Worm (Caenorhabditis elegans) whole organism, L2 larva: ENCODE measurements around the gene crn-7.
A peak's percentile ranks its signal among the peaks of the same experiment; 100 is the strongest.

Experiments used
- C34F6.9 ChIP-seq: fragments of 150-350 bp; optimal IDR thresholded peaks from 2 replicates; lab custom pipeline; 2014; ENCODE audit warnings: missing biosample characterization, missing genetic modification characterization
- F13H6.1 ChIP-seq: sonication (generic microtip); optimal IDR thresholded peaks from 2 replicates; lab custom pipeline; 2016; ENCODE audit warnings: missing genetic modification characterization, missing compliant biosample characterization
- Y55F3AM.14 ChIP-seq: fragments of 200-800 bp; sonication (Bioruptor generic); optimal IDR thresholded peaks from 2 replicates; lab custom pipeline; 2018; ENCODE audit warnings: mild to moderate bottlenecking, missing genetic modification characterization, missing compliant biosample characterization
- ZK546.5 ChIP-seq: sonication (generic microtip); optimal IDR thresholded peaks from 2 replicates; lab custom pipeline; 2017; ENCODE audit warnings: missing biosample characterization, missing genetic modification characterization
- alr-1 ChIP-seq: fragments of 150-350 bp; optimal IDR thresholded peaks from 2 replicates; lab custom pipeline; 2014; ENCODE audit warnings: missing biosample characterization, missing genetic modification characterization
- ama-1 ChIP-seq: fragments of 150-350 bp; optimal IDR thresholded peaks from 2 replicates; lab custom pipeline; 2018; ENCODE audit warnings: inconsistent platforms
- blmp-1 ChIP-seq: sonication (generic microtip); optimal IDR thresholded peaks from 2 replicates; lab custom pipeline; 2017; ENCODE audit warnings: missing genetic modification characterization, mild to moderate bottlenecking, missing compliant biosample characterization, antibody characterized with exemption, moderate library complexity; ENCODE audit not compliant: insufficient read depth
- ceh-16 ChIP-seq: fragments of 150-350 bp; optimal IDR thresholded peaks from 2 replicates; lab custom pipeline; 2014; ENCODE audit warnings: missing biosample characterization, missing genetic modification characterization
- ceh-82 ChIP-seq: fragments of 150-350 bp; optimal IDR thresholded peaks from 2 replicates; lab custom pipeline; 2014; ENCODE audit warnings: missing biosample characterization, missing genetic modification characterization
- crh-2 ChIP-seq: sonication (generic microtip); optimal IDR thresholded peaks from 2 replicates; lab custom pipeline; 2017; ENCODE audit warnings: missing biosample characterization, missing genetic modification characterization
- dmd-4 ChIP-seq: sonication (generic microtip); optimal IDR thresholded peaks from 2 replicates; lab custom pipeline; 2017; ENCODE audit warnings: missing biosample characterization, missing genetic modification characterization
- egl-27 ChIP-seq: sonication (generic microtip); optimal IDR thresholded peaks from 3 replicates; lab custom pipeline; 2017; ENCODE audit warnings: missing biosample characterization, missing genetic modification reagents, missing genetic modification characterization
- elt-1 ChIP-seq: fragments of 150-350 bp; optimal IDR thresholded peaks from 2 replicates; lab custom pipeline; 2014; ENCODE audit warnings: missing biosample characterization, missing genetic modification characterization
- elt-3 ChIP-seq: sonication (generic microtip); optimal IDR thresholded peaks from 2 replicates; lab custom pipeline; 2017; ENCODE audit warnings: missing biosample characterization, missing genetic modification characterization
- gmeb-1 ChIP-seq: fragments of 150-350 bp; optimal IDR thresholded peaks from 2 replicates; lab custom pipeline; 2014; ENCODE audit warnings: missing biosample characterization, missing genetic modification characterization
- lin-11 ChIP-seq: fragments of 150-350 bp; sonication (generic microtip); optimal IDR thresholded peaks from 2 replicates; lab custom pipeline; 2014; ENCODE audit warnings: missing biosample characterization, missing genetic modification characterization, inconsistent platforms, mixed read lengths
- lsy-2 ChIP-seq, 2 experiments: fragments of 150-350 bp in 1 of 2; sonication (generic microtip) in 1 of 2; optimal IDR thresholded peaks; 2 replicates each; lab custom pipeline; 2014 to 2017; ENCODE audit warnings: missing biosample characterization in 2 of 2, missing genetic modification characterization in 2 of 2
- mbf-1 ChIP-seq: sonication (generic microtip); optimal IDR thresholded peaks from 2 replicates; lab custom pipeline; 2017; ENCODE audit warnings: missing biosample characterization, missing genetic modification characterization
- nhr-10 ChIP-seq: sonication (generic microtip); optimal IDR thresholded peaks from 2 replicates; lab custom pipeline; 2017; ENCODE audit warnings: missing biosample characterization, missing genetic modification characterization
- nhr-11 ChIP-seq: fragments of 150-350 bp; optimal IDR thresholded peaks from 2 replicates; lab custom pipeline; 2014; ENCODE audit warnings: missing biosample characterization, missing genetic modification characterization
- nhr-12 ChIP-seq: fragments of 150-350 bp; optimal IDR thresholded peaks from 2 replicates; lab custom pipeline; 2014; ENCODE audit warnings: missing biosample characterization, missing genetic modification characterization
- nhr-129 ChIP-seq: fragments of 150-350 bp; optimal IDR thresholded peaks from 2 replicates; lab custom pipeline; 2014; ENCODE audit warnings: missing biosample characterization, missing genetic modification characterization
- nhr-21 ChIP-seq: fragments of 150-350 bp; optimal IDR thresholded peaks from 2 replicates; lab custom pipeline; 2014; ENCODE audit warnings: missing biosample characterization, missing genetic modification characterization
- nhr-237 ChIP-seq: fragments of 150-350 bp; optimal IDR thresholded peaks from 2 replicates; lab custom pipeline; 2014; ENCODE audit warnings: missing biosample characterization, missing genetic modification characterization
- nhr-25 ChIP-seq: fragments of 150-350 bp; sonication (generic microtip); optimal IDR thresholded peaks from 3 replicates; lab custom pipeline; 2014; ENCODE audit warnings: missing biosample characterization, missing genetic modification characterization
- nhr-6 ChIP-seq: fragments of 150-350 bp; optimal IDR thresholded peaks from 2 replicates; lab custom pipeline; 2014; ENCODE audit warnings: missing biosample characterization, missing genetic modification characterization
- nhr-77 ChIP-seq: fragments of 150-350 bp; optimal IDR thresholded peaks from 2 replicates; lab custom pipeline; 2014; ENCODE audit warnings: missing biosample characterization, missing genetic modification characterization
- skn-1 ChIP-seq: sonication (generic microtip); optimal IDR thresholded peaks from 2 replicates; lab custom pipeline; 2017; ENCODE audit warnings: missing biosample characterization, missing genetic modification characterization
- sma-3 ChIP-seq: sonication (generic microtip); optimal IDR thresholded peaks from 2 replicates; lab custom pipeline; 2016; ENCODE audit warnings: missing genetic modification reagents, missing genetic modification characterization, missing compliant biosample characterization
- sma-9 ChIP-seq, 2 experiments: fragments of 150-350 bp in 1 of 2; sonication (generic microtip) in 1 of 2; optimal IDR thresholded peaks; 2 replicates each; lab custom pipeline; 2014 to 2016; ENCODE audit warnings: missing genetic modification characterization in 2 of 2, mild to moderate bottlenecking in 1 of 2, missing biosample characterization in 1 of 2, missing compliant biosample characterization in 1 of 2, missing genetic modification reagents in 1 of 2, moderate library complexity in 1 of 2
- snpc-4 ChIP-seq: fragments of 150-350 bp; optimal IDR thresholded peaks from 2 replicates; lab custom pipeline; 2014; ENCODE audit warnings: missing biosample characterization, missing genetic modification characterization
- unc-39 ChIP-seq: fragments of 150-350 bp; optimal IDR thresholded peaks from 2 replicates; lab custom pipeline; 2014; ENCODE audit warnings: missing biosample characterization, missing genetic modification characterization
- zag-1 ChIP-seq: fragments of 150-350 bp; optimal IDR thresholded peaks from 2 replicates; lab custom pipeline; 2014; ENCODE audit warnings: missing biosample characterization, missing genetic modification characterization
- ztf-1 ChIP-seq: fragments of 200-800 bp; sonication (Bioruptor generic); conservative IDR thresholded peaks from 2 replicates; pipeline ENCODE4 v1.3.6; 2022; ENCODE audit warnings: missing genetic modification characterization, missing compliant biosample characterization
- ztf-11 ChIP-seq: sonication (generic microtip); optimal IDR thresholded peaks from 2 replicates; lab custom pipeline; 2017; ENCODE audit warnings: missing biosample characterization, missing genetic modification characterization
- ztf-4 ChIP-seq: fragments of 150-350 bp; optimal IDR thresholded peaks from 2 replicates; lab custom pipeline; 2014; ENCODE audit warnings: missing biosample characterization, missing genetic modification characterization

crn-7 gene

ce11 chrIII:8228916-8229315 lies 39.4 kb upstream of the crn-7 start:
- TF ChIP-seq blmp-1 (tag; lab: Kevin White, UChicago), result no peak
- peak; percentile 44 for TF ChIP-seq nhr-25 (tag; lab: Kevin White, UChicago)

- TF ChIP-seq sma-9 (GFP tag; optimal IDR thresholded peaks at IDR 0.05; lab: Kevin White, UChicago), result peak; percentile 8
- no peak for TF ChIP-seq sma-9 (tag; optimal IDR thresholded peaks at IDR 0.05; lab: Kevin White, UChicago)
- TF ChIP-seq blmp-1 (tag; lab: Kevin White, UChicago), result no peak
- no peak for TF ChIP-seq snpc-4 (tag; lab: Kevin White, UChicago)
- TF ChIP-seq Y55F3AM.14 (GFP tag; lab: Kevin White, UChicago), result no peak
- no peak for TF ChIP-seq mbf-1 (tag; lab: Kevin White, UChicago)
- TF ChIP-seq nhr-6 (tag; lab: Kevin White, UChicago), result peak; percentile 41
- TF ChIP-seq lsy-2 (tag; optimal IDR thresholded peaks at IDR 0.05; lab: Kevin White, UChicago), result peak in 1 of 2 experiments; percentile 57
- TF ChIP-seq elt-3 (tag; lab: Kevin White, UChicago), result no peak
- TF ChIP-seq nhr-129 (tag; lab: Kevin White, UChicago), result peak; percentile 2
- peak; percentile 48 for TF ChIP-seq C34F6.9 (tag; lab: Kevin White, UChicago)
- no peak for TF ChIP-seq lin-11
- TF ChIP-seq skn-1 (tag; lab: Kevin White, UChicago), result no peak
- TF ChIP-seq crh-2 (tag; lab: Kevin White, UChicago), result peak; percentile 42
- TF ChIP-seq ceh-82 (tag; lab: Kevin White, UChicago), result no peak
Observed at ce11 chrIII:8229480-8229879, 38.9 kb upstream of the crn-7 start.

- no peak for TF ChIP-seq ztf-11
- TF ChIP-seq nhr-11 (tag; lab: Kevin White, UChicago), result no peak
- no peak for TF ChIP-seq elt-1
- no peak for TF ChIP-seq nhr-77 (tag; lab: Kevin White, UChicago)
- TF ChIP-seq C34F6.9 (tag; lab: Kevin White, UChicago), result no peak
- no peak for TF ChIP-seq nhr-21
- TF ChIP-seq dmd-4 (tag; lab: Kevin White, UChicago), result no peak
- TF ChIP-seq ztf-1 (GFP tag; lab: Robert Waterston, UW), result no peak
- no peak for TF ChIP-seq gmeb-1 (tag; lab: Kevin White, UChicago)
- no peak for TF ChIP-seq F13H6.1 (tag; lab: Kevin White, UChicago)
- no peak for TF ChIP-seq ztf-4 (tag; lab: Kevin White, UChicago)
- no peak for TF ChIP-seq snpc-4 (tag; lab: Kevin White, UChicago)
- TF ChIP-seq blmp-1 (tag; lab: Kevin White, UChicago), result no peak
- TF ChIP-seq ZK546.5 (tag; lab: Kevin White, UChicago), result no peak
- TF ChIP-seq alr-1 (tag; lab: Kevin White, UChicago), result no peak
- TF ChIP-seq zag-1 (tag; lab: Kevin White, UChicago), result no peak
- no peak for TF ChIP-seq egl-27 (tag; lab: Kevin White, UChicago)
- TF ChIP-seq nhr-10 (tag; lab: Kevin White, UChicago), result no peak
- TF ChIP-seq Y55F3AM.14 (GFP tag; lab: Kevin White, UChicago), result no peak
- TF ChIP-seq elt-3 (tag; lab: Kevin White, UChicago), result no peak
Observed at ce11 chrIII:8232634-8233033, 35.7 kb upstream of the crn-7 start, which contains the start of gene henn-1. TSS of gene henn-1 (plus strand) at chrIII:8232651.

- TF ChIP-seq nhr-12 (tag; lab: Kevin White, UChicago), result no peak
- TF ChIP-seq lin-11, result no peak
- no peak for TF ChIP-seq ama-1 (lab: Kevin White, UChicago)
- no peak for TF ChIP-seq ceh-16 (tag; lab: Kevin White, UChicago)
- TF ChIP-seq unc-39 (tag; lab: Kevin White, UChicago), result no peak
- TF ChIP-seq mbf-1 (tag; lab: Kevin White, UChicago), result no peak
- no peak for TF ChIP-seq ztf-4 (tag; lab: Kevin White, UChicago)
- no peak for TF ChIP-seq Y55F3AM.14 (GFP tag; lab: Kevin White, UChicago)
- no peak for TF ChIP-seq nhr-237 (tag; lab: Kevin White, UChicago)
- no peak for TF ChIP-seq ztf-11
- TF ChIP-seq gmeb-1 (tag; lab: Kevin White, UChicago), result no peak
- TF ChIP-seq ztf-1 (GFP tag; lab: Robert Waterston, UW), result no peak
- TF ChIP-seq sma-3, result no peak
- TF ChIP-seq nhr-129 (tag; lab: Kevin White, UChicago), result no peak
- TF ChIP-seq, all 48 proteins: peak for 0
Observed at ce11 chrIII:8235358-8235757, 33.0 kb upstream of the crn-7 start, which contains the start of gene C02F5.14. TSS of gene C02F5.14 (minus strand) at chrIII:8235514.
